Fruit fly (Drosophila melanogaster) whole organism, adult: Measurements from ENCODE around the gene Nep1.
A peak's percentile ranks its signal among the peaks of the same experiment; 100 is the strongest.

Experiments used
- CG11617 ChIP-seq: fragments of 200-800 bp; sonication (Bioruptor generic); optimal IDR thresholded peaks from 2 replicates; lab custom pipeline; 2017; ENCODE audit warnings: mild to moderate bottlenecking, missing biosample characterization, missing genetic modification reagents, missing genetic modification characterization
- CG12768 ChIP-seq: fragments of 200-800 bp; sonication (Bioruptor generic); optimal IDR thresholded peaks from 2 replicates; lab custom pipeline; 2017; ENCODE audit warnings: missing biosample characterization, missing genetic modification characterization, mild to moderate bottlenecking, moderate library complexity, missing genetic modification reagents
- CG14711 ChIP-seq: fragments of 200-800 bp; sonication (Bioruptor generic); optimal IDR thresholded peaks from 2 replicates; lab custom pipeline; 2018; ENCODE audit warnings: missing biosample characterization, mild to moderate bottlenecking, missing genetic modification characterization, moderate library complexity
- CG1620 ChIP-seq: fragments of 200-800 bp; sonication (Bioruptor generic); optimal IDR thresholded peaks from 2 replicates; lab custom pipeline; 2016; ENCODE audit warnings: missing biosample characterization, missing genetic modification characterization
- CG33017 ChIP-seq: fragments of 200-800 bp; sonication (Bioruptor generic); optimal IDR thresholded peaks from 2 replicates; lab custom pipeline; 2018; ENCODE audit warnings: missing biosample characterization, mild to moderate bottlenecking, missing genetic modification characterization, moderate library complexity
- CG5204 ChIP-seq: fragments of 200-800 bp; sonication (Bioruptor generic); optimal IDR thresholded peaks from 2 replicates; lab custom pipeline; 2016; ENCODE audit warnings: missing biosample characterization, missing genetic modification characterization
- CG7045 ChIP-seq: fragments of 200-800 bp; sonication (Bioruptor generic); optimal IDR thresholded peaks from 2 replicates; lab custom pipeline; 2017; ENCODE audit warnings: missing biosample characterization, mild to moderate bottlenecking, missing genetic modification characterization
- CG7101 ChIP-seq: fragments of 200-800 bp; sonication (Bioruptor generic); optimal IDR thresholded peaks from 2 replicates; lab custom pipeline; 2018; ENCODE audit warnings: missing biosample characterization, mild to moderate bottlenecking, missing genetic modification characterization, moderate library complexity
- Clk ChIP-seq: fragments of 200-800 bp; sonication (Bioruptor generic); optimal IDR thresholded peaks from 2 replicates; lab custom pipeline; 2017; ENCODE audit warnings: missing biosample characterization, missing genetic modification characterization
- Crg-1 ChIP-seq: fragments of 200-800 bp; sonication (Bioruptor generic); optimal IDR thresholded peaks from 2 replicates; lab custom pipeline; 2016; ENCODE audit warnings: missing biosample characterization, missing genetic modification characterization
- Hr96 ChIP-seq: fragments of 200-800 bp; sonication (Bioruptor generic); optimal IDR thresholded peaks from 2 replicates; lab custom pipeline; 2016; ENCODE audit warnings: missing biosample characterization, missing genetic modification characterization
- Mnt ChIP-seq: fragments of 200-800 bp; sonication (Bioruptor generic); optimal IDR thresholded peaks from 2 replicates; lab custom pipeline; 2016; ENCODE audit warnings: missing biosample characterization, mild to moderate bottlenecking, missing genetic modification characterization
- bab1 ChIP-seq: fragments of 200-800 bp; sonication (Bioruptor generic); optimal IDR thresholded peaks from 3 replicates; lab custom pipeline; 2019; ENCODE audit warnings: missing biosample characterization, mild to moderate bottlenecking, missing genetic modification characterization, moderate library complexity
- cic ChIP-seq: fragments of 200-800 bp; sonication (Bioruptor generic); optimal IDR thresholded peaks from 2 replicates; lab custom pipeline; 2017; ENCODE audit warnings: missing biosample characterization, mild to moderate bottlenecking, missing genetic modification characterization, moderate library complexity
- cnc ChIP-seq, 2 experiments: fragments of >200 bp; optimal IDR thresholded peaks; 2 replicates each; lab custom pipeline; 2017
- kay ChIP-seq: fragments of 200-800 bp; sonication (Bioruptor generic); peaks from one replicate; lab custom pipeline; 2016; ENCODE audit warnings: missing biosample characterization, missing genetic modification characterization, borderline replicate concordance
- ovo ChIP-seq: fragments of 200-800 bp; sonication (Bioruptor generic); optimal IDR thresholded peaks from 2 replicates; lab custom pipeline; 2016; ENCODE audit warnings: missing biosample characterization, missing genetic modification characterization
- pad ChIP-seq: fragments of 200-800 bp; sonication (Bioruptor generic); optimal IDR thresholded peaks from 3 replicates; lab custom pipeline; 2017; ENCODE audit warnings: missing biosample characterization, missing genetic modification characterization, mild to moderate bottlenecking, moderate library complexity, missing genetic modification reagents
- tj ChIP-seq: fragments of 200-800 bp; sonication (Bioruptor generic); optimal IDR thresholded peaks from 3 replicates; lab custom pipeline; 2017; ENCODE audit warnings: missing biosample characterization, mild to moderate bottlenecking, missing genetic modification characterization, moderate library complexity
- toe ChIP-seq: fragments of 200-800 bp; sonication (Bioruptor generic); optimal IDR thresholded peaks from 2 replicates; lab custom pipeline; 2016; ENCODE audit warnings: missing biosample characterization, missing genetic modification characterization

The Nep1 gene

dm6 chrX:6077686-6078085 is 13.3 kb upstream of the Nep1 start, which contains the start of gene CG4666:
TSS of gene CG4666 (minus strand) at chrX:6077786.
- no peak for TF ChIP-seq kay (GFP tag; lab: Kevin White, UChicago)

- TF ChIP-seq Mnt (GFP tag; lab: Kevin White, UChicago) (no peak), CG14711 (tag; lab: Kevin White, UChicago) (no peak), Crg-1 (GFP tag; lab: Kevin White, UChicago) (no peak), cic (GFP tag; lab: Kevin White, UChicago) (no peak), toe (no peak), CG12768 (GFP tag; lab: Kevin White, UChicago) (no peak), CG1620 (GFP tag; lab: Kevin White, UChicago) (no peak), cnc (optimal IDR thresholded peaks at IDR 0.05; lab: Kevin White, UChicago) (no peak), Clk (GFP tag; lab: Kevin White, UChicago) (no peak), CG5204 (GFP tag; lab: Kevin White, UChicago) (no peak), CG11617 (GFP tag; lab: Kevin White, UChicago) (no peak), CG7101 (tag; lab: Kevin White, UChicago) (no peak), CG33017 (no peak), CG7045 (GFP tag; lab: Kevin White, UChicago) (no peak), kay (GFP tag; lab: Kevin White, UChicago) (no peak), tj (GFP tag; lab: Kevin White, UChicago) (no peak), pad (GFP tag; lab: Kevin White, UChicago) (no peak), ovo (GFP tag; lab: Kevin White, UChicago) (no peak), Hr96 (GFP tag; lab: Kevin White, UChicago) (no peak)
Measured at dm6 chrX:6081296-6081695, 9.7 kb upstream of the Nep1 start, which contains the start of gene CG4660. TSS of gene CG4660 (minus strand) at chrX:6081372.

- TF ChIP-seq CG12768 (GFP tag; lab: Kevin White, UChicago) (peak; percentile 3), CG33017 (no peak), cic (GFP tag; lab: Kevin White, UChicago) (no peak), CG1620 (GFP tag; lab: Kevin White, UChicago) (no peak), bab1 (GFP tag; lab: Kevin White, UChicago) (peak; percentile 14), Mnt (GFP tag; lab: Kevin White, UChicago) (peak; percentile 44), CG7045 (GFP tag; lab: Kevin White, UChicago) (no peak)
Measured at dm6 chrX:6089679-6090460, 1.1 kb upstream of the Nep1 start, which contains the start of gene raptor. TSS of gene raptor (minus strand) at chrX:6090201.

dm6 chrX:6092235-6092634 is 1.2 kb downstream of the Nep1 start:
- TF ChIP-seq Crg-1 (GFP tag; lab: Kevin White, UChicago), result no peak
- peak; percentile 20 for TF ChIP-seq cic (GFP tag; lab: Kevin White, UChicago)
- TF ChIP-seq bab1 (GFP tag; lab: Kevin White, UChicago), result no peak
- TF ChIP-seq CG7101 (tag; lab: Kevin White, UChicago), result peak; percentile 1
- peak; percentile 26 for TF ChIP-seq CG14711 (tag; lab: Kevin White, UChicago)
- TF ChIP-seq toe, result peak; percentile 8

dm6 chrX:6094078-6094477 is 3.1 kb downstream of the Nep1 start:
- no peak for TF ChIP-seq ovo (GFP tag; lab: Kevin White, UChicago)
- TF ChIP-seq CG1620 (GFP tag; lab: Kevin White, UChicago), result no peak
- TF ChIP-seq Clk (GFP tag; lab: Kevin White, UChicago), result no peak
- no peak for TF ChIP-seq kay (GFP tag; lab: Kevin White, UChicago)
- TF ChIP-seq Mnt (GFP tag; lab: Kevin White, UChicago), result no peak
- no peak for TF ChIP-seq tj (GFP tag; lab: Kevin White, UChicago)
- TF ChIP-seq CG33017, result no peak
- TF ChIP-seq CG14711 (tag; lab: Kevin White, UChicago), result no peak
- TF ChIP-seq CG5204 (GFP tag; lab: Kevin White, UChicago), result no peak
- TF ChIP-seq CG12768 (GFP tag; lab: Kevin White, UChicago), result no peak
- no peak for TF ChIP-seq cnc (optimal IDR thresholded peaks at IDR 0.05; lab: Kevin White, UChicago)

dm6 chrX:6094599-6094998 is 3.6 kb downstream of the Nep1 start:
- TF ChIP-seq CG7045 (GFP tag; lab: Kevin White, UChicago), result no peak
- TF ChIP-seq cic (GFP tag; lab: Kevin White, UChicago), result no peak
- TF ChIP-seq tj (GFP tag; lab: Kevin White, UChicago), result peak; percentile 16

- TF ChIP-seq CG14711 (tag; lab: Kevin White, UChicago) (peak; percentile 36), Hr96 (GFP tag; lab: Kevin White, UChicago) (peak; percentile 67), CG7101 (tag; lab: Kevin White, UChicago) (peak; percentile 43), ovo (GFP tag; lab: Kevin White, UChicago) (no peak), CG11617 (GFP tag; lab: Kevin White, UChicago) (peak; percentile 34)
Measured at dm6 chrX:6097578-6097977, 6.6 kb downstream of the Nep1 start.
